Fruit fly (Drosophila melanogaster) whole organism, wandering third instar larva: ENCODE results near the gene CG13654.
A peak's percentile ranks its signal among the peaks of the same experiment; 100 is the strongest.

ENCODE experiments used
- Abd-B ChIP-seq: fragments of >200 bp; optimal IDR thresholded peaks from 2 replicates; lab custom pipeline; 2017; ENCODE audit warnings: missing biosample characterization, missing genetic modification characterization
- CG32264 ChIP-seq: fragments of 200-800 bp; sonication (Bioruptor generic); optimal IDR thresholded peaks from 2 replicates; lab custom pipeline; 2016; ENCODE audit warnings: missing biosample characterization, missing genetic modification characterization
- CG9705 ChIP-seq: fragments of 200-800 bp; sonication (Bioruptor generic); optimal IDR thresholded peaks from 2 replicates; lab custom pipeline; 2018; ENCODE audit warnings: missing biosample characterization, mild to moderate bottlenecking, missing genetic modification characterization
- CrebA ChIP-seq: fragments of 200-800 bp; sonication (Bioruptor generic); optimal IDR thresholded peaks from 2 replicates; lab custom pipeline; 2016; ENCODE audit warnings: missing biosample characterization, mild to moderate bottlenecking, missing genetic modification characterization, borderline replicate concordance
- Dfd ChIP-seq: fragments of >200 bp; optimal IDR thresholded peaks from 2 replicates; lab custom pipeline; 2017; ENCODE audit warnings: missing biosample characterization, missing genetic modification characterization
- Dif ChIP-seq: fragments of 200-275, 200-300 bp; sonication (Bioruptor generic); optimal IDR thresholded peaks from 2 replicates; lab custom pipeline; 2018; ENCODE audit warnings: missing biosample characterization, missing genetic modification characterization; ENCODE audit not compliant: partially characterized antibody
- GATAd ChIP-seq: sonication (Bioruptor generic); optimal IDR thresholded peaks from 2 replicates; lab custom pipeline; 2016; ENCODE audit warnings: missing biosample characterization, missing genetic modification characterization
- HLH106 ChIP-seq: fragments of 200-800 bp; optimal IDR thresholded peaks from 3 replicates; lab custom pipeline; 2019; ENCODE audit warnings: missing biosample characterization, mild to moderate bottlenecking, missing genetic modification characterization, moderate library complexity
- Hnf4 ChIP-seq: fragments of 200-800 bp; sonication (Bioruptor generic); optimal IDR thresholded peaks from 2 replicates; lab custom pipeline; 2016; ENCODE audit warnings: missing biosample characterization, mild to moderate bottlenecking, missing genetic modification characterization
- Hr78 ChIP-seq: fragments of >200 bp; optimal IDR thresholded peaks from 2 replicates; lab custom pipeline; 2017; ENCODE audit warnings: missing biosample characterization, missing genetic modification characterization
- Hr83 ChIP-seq: fragments of 200-300 bp; sonication (Bioruptor generic); optimal IDR thresholded peaks from 2 replicates; lab custom pipeline; 2016; ENCODE audit warnings: missing biosample characterization, mild to moderate bottlenecking, missing genetic modification characterization, moderate library complexity; ENCODE audit not compliant: poor library complexity, severe bottlenecking
- Jra ChIP-seq: sonication (Bioruptor generic); optimal IDR thresholded peaks from 2 replicates; lab custom pipeline; 2016; ENCODE audit warnings: missing biosample characterization, missing genetic modification characterization
- Mio ChIP-seq: sonication (Bioruptor generic); optimal IDR thresholded peaks from 2 replicates; lab custom pipeline; 2016; ENCODE audit warnings: missing biosample characterization, missing genetic modification characterization
- Myc ChIP-seq: fragments of >200 bp; optimal IDR thresholded peaks from 2 replicates; lab custom pipeline; 2017
- N ChIP-seq: fragments of >200 bp; optimal IDR thresholded peaks from 2 replicates; lab custom pipeline; 2018; ENCODE audit warnings: missing biosample characterization, missing external identifiers, missing genetic modification characterization
- OdsH ChIP-seq: fragments of 200-800 bp; sonication (Bioruptor generic); optimal IDR thresholded peaks from 2 replicates; lab custom pipeline; 2016; ENCODE audit warnings: missing biosample characterization, mild to moderate bottlenecking, missing genetic modification characterization
- Rel ChIP-seq, 2 experiments: fragments of 200-800 bp; sonication (Bioruptor generic) in 1 of 2; optimal IDR thresholded peaks; 2 replicates in 1 of 2; 3 replicates in 1 of 2; lab custom pipeline; 2016 to 2019; ENCODE audit warnings: mild to moderate bottlenecking in 2 of 2, missing biosample characterization in 2 of 2, missing genetic modification characterization in 2 of 2, moderate library complexity in 1 of 2
- Sp1 ChIP-seq: fragments of 200-800 bp; sonication (Bioruptor generic); optimal IDR thresholded peaks from 3 replicates; lab custom pipeline; 2019; ENCODE audit warnings: missing biosample characterization, mild to moderate bottlenecking, missing genetic modification characterization, moderate library complexity
- Vsx2 ChIP-seq: fragments of 200-300, 225-300 bp; sonication (Bioruptor generic); optimal IDR thresholded peaks from 2 replicates; lab custom pipeline; 2018; ENCODE audit warnings: missing biosample characterization, missing genetic modification characterization; ENCODE audit not compliant: partially characterized antibody
- br ChIP-seq: fragments of 200-800 bp; sonication (Bioruptor generic); optimal IDR thresholded peaks from 2 replicates; lab custom pipeline; 2016; ENCODE audit warnings: missing biosample characterization, missing genetic modification characterization
- brk ChIP-seq: fragments of 200-800 bp; sonication (Bioruptor generic); optimal IDR thresholded peaks from 2 replicates; lab custom pipeline; 2016; ENCODE audit warnings: missing biosample characterization, mild to moderate bottlenecking, missing genetic modification characterization
- dl ChIP-seq, 2 experiments: fragments of 175-275, 200-275 bp in 1 of 2; fragments of 200-275 bp in 1 of 2; sonication (Bioruptor generic); optimal IDR thresholded peaks; lab custom pipeline; 2018; ENCODE audit warnings: mild to moderate bottlenecking in 2 of 2, missing biosample characterization in 2 of 2, missing genetic modification characterization in 2 of 2, moderate library complexity in 2 of 2; ENCODE audit not compliant: partially characterized antibody in 2 of 2, insufficient read depth in 1 of 2
- dmrt93B ChIP-seq: fragments of 200-800 bp; sonication (Bioruptor generic); optimal IDR thresholded peaks from 2 replicates; lab custom pipeline; 2018; ENCODE audit warnings: missing biosample characterization, mild to moderate bottlenecking, missing genetic modification characterization
- dsf ChIP-seq: sonication (Bioruptor generic); optimal IDR thresholded peaks from 2 replicates; lab custom pipeline; 2016; ENCODE audit warnings: missing biosample characterization, missing genetic modification characterization, borderline replicate concordance
- ey ChIP-seq: fragments of 200-800 bp; sonication (Bioruptor generic); optimal IDR thresholded peaks from 2 replicates; lab custom pipeline; 2016; ENCODE audit warnings: missing biosample characterization, missing genetic modification characterization
- foxo ChIP-seq, 2 experiments: fragments of 200-800 bp; sonication (Bioruptor generic); optimal IDR thresholded peaks; 2 replicates in 1 of 2; 3 replicates in 1 of 2; lab custom pipeline; 2016 to 2017; ENCODE audit warnings: missing biosample characterization in 2 of 2, missing genetic modification characterization in 2 of 2
- fru ChIP-seq: fragments of 200-800 bp; sonication (Bioruptor generic); optimal IDR thresholded peaks from 3 replicates; lab custom pipeline; 2016; ENCODE audit warnings: missing biosample characterization, mild to moderate bottlenecking, missing genetic modification characterization
- h ChIP-seq: fragments of 200-800 bp; sonication (Bioruptor generic); optimal IDR thresholded peaks from 3 replicates; lab custom pipeline; 2016; ENCODE audit warnings: missing biosample characterization, mild to moderate bottlenecking, missing genetic modification characterization
- jim ChIP-seq: fragments of 175-275, 200-325 bp; sonication (Bioruptor generic); optimal IDR thresholded peaks from 2 replicates; lab custom pipeline; 2016; ENCODE audit warnings: missing biosample characterization, mild to moderate bottlenecking, missing genetic modification characterization
- lola ChIP-seq: fragments of >200 bp; optimal IDR thresholded peaks from 2 replicates; lab custom pipeline; 2017; ENCODE audit warnings: missing biosample characterization, missing genetic modification characterization
- pan ChIP-seq: fragments of >200 bp; optimal IDR thresholded peaks from 2 replicates; lab custom pipeline; 2017
- psq ChIP-seq: fragments of 200-800 bp; sonication (Bioruptor generic); optimal IDR thresholded peaks from 3 replicates; lab custom pipeline; 2017; ENCODE audit warnings: missing biosample characterization, mild to moderate bottlenecking, missing genetic modification characterization, moderate library complexity
- rgr ChIP-seq: fragments of 200-800 bp; sonication (Bioruptor generic); optimal IDR thresholded peaks from 3 replicates; lab custom pipeline; 2016; ENCODE audit warnings: missing biosample characterization, mild to moderate bottlenecking, missing genetic modification characterization
- sage ChIP-seq: fragments of 200-800 bp; sonication (Bioruptor generic); optimal IDR thresholded peaks from 2 replicates; lab custom pipeline; 2016; ENCODE audit warnings: missing biosample characterization, mild to moderate bottlenecking, missing genetic modification characterization
- sv ChIP-seq: fragments of 200-800 bp; sonication (Bioruptor generic); optimal IDR thresholded peaks from 3 replicates; lab custom pipeline; 2016; ENCODE audit warnings: missing biosample characterization, missing genetic modification characterization
- tai ChIP-seq: sonication (Bioruptor generic); optimal IDR thresholded peaks from 2 replicates; lab custom pipeline; 2016; ENCODE audit warnings: missing biosample characterization, missing genetic modification characterization
- usp ChIP-seq: fragments of >200 bp; optimal IDR thresholded peaks from 2 replicates; lab custom pipeline; 2017; ENCODE audit warnings: missing biosample characterization, missing genetic modification characterization
- woc ChIP-seq: sonication (Bioruptor generic); optimal IDR thresholded peaks from 2 replicates; lab custom pipeline; 2016; ENCODE audit warnings: missing biosample characterization, mild to moderate bottlenecking, missing genetic modification characterization

The CG13654 gene

DNA sequence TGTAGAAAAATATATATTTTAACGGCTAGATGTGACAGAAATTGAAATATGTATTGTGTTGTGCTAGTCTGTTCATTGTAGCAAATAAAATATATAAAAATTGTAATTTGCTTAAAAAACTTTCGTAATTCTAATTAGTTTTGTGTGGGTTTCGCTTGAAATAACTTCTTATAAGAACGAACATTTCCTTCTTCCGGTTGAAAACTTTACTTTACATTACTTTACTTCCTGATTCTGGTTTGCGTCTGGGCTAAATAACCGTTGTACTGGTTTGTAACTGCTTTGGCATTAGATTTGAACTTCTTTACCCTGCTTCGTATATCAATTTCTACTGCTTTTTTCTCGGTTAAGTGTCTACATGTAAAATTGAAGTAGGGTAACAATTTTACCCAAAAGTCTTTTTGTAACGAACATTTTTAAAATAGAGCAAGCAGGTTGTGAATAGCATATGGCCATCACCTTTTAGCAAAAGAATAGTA, 5.9 kb upstream of the CG13654 start, which contains the start of gene lobo:
lobo (minus strand) TSS at position 51 of the 479 bp plus-strand sequence.
- no peak for TF ChIP-seq woc
- TF ChIP-seq jim: no peak
- TF ChIP-seq dmrt93B (GFP tag; lab: Kevin White, UChicago): peak; percentile 47
- peak; percentile 45 for TF ChIP-seq fru (GFP tag; lab: Kevin White, UChicago)
- peak; percentile 3 for TF ChIP-seq brk (GFP tag; lab: Kevin White, UChicago)
- TF ChIP-seq dl (GFP tag; optimal IDR thresholded peaks at IDR 0.05; lab: Kevin White, UChicago; ENCODE audit: insufficient read depth in 1 of 2, partially characterized antibody in 2 of 2): no peak
- TF ChIP-seq usp (GFP tag; lab: Kevin White, UChicago): no peak
- TF ChIP-seq foxo (GFP tag; optimal IDR thresholded peaks at IDR 0.05; lab: Kevin White, UChicago): no peak
- TF ChIP-seq Hnf4: no peak
- TF ChIP-seq Sp1 (GFP tag; lab: Kevin White, UChicago): peak; percentile 46
- no peak for TF ChIP-seq psq (GFP tag; lab: Kevin White, UChicago)
- no peak for TF ChIP-seq Hr83 (GFP tag; lab: Kevin White, UChicago)
- TF ChIP-seq CrebA (GFP tag; lab: Kevin White, UChicago): no peak
- peak; percentile 37 for TF ChIP-seq HLH106 (tag; lab: Kevin White, UChicago)
- TF ChIP-seq CG9705 (GFP tag; lab: Kevin White, UChicago): peak; percentile 56
- no peak for TF ChIP-seq rgr (GFP tag; lab: Kevin White, UChicago)
- TF ChIP-seq sage (GFP tag; lab: Kevin White, UChicago): no peak
- TF ChIP-seq GATAd (GFP tag; lab: Kevin White, UChicago): no peak
- no peak for TF ChIP-seq Abd-B (GFP tag; lab: Kevin White, UChicago)
- no peak for TF ChIP-seq Dfd (GFP tag; lab: Kevin White, UChicago)
- peak; percentile 37 for TF ChIP-seq OdsH (GFP tag; lab: Kevin White, UChicago)
- TF ChIP-seq dsf (GFP tag; lab: Kevin White, UChicago): no peak
- TF ChIP-seq pan: no peak
- no peak for TF ChIP-seq Dif (GFP tag; lab: Kevin White, UChicago)
- TF ChIP-seq Rel (GFP tag; optimal IDR thresholded peaks at IDR 0.05; lab: Kevin White, UChicago): no peak
- no peak for TF ChIP-seq Rel (tag; optimal IDR thresholded peaks at IDR 0.05; lab: Kevin White, UChicago)
- TF ChIP-seq Mio (GFP tag; lab: Kevin White, UChicago): no peak
- no peak for TF ChIP-seq tai (GFP tag; lab: Kevin White, UChicago)
- TF ChIP-seq CG32264: no peak
- no peak for TF ChIP-seq lola (GFP tag; lab: Kevin White, UChicago)
- TF ChIP-seq br (GFP tag; lab: Kevin White, UChicago): peak; percentile 31
- TF ChIP-seq ey (GFP tag; lab: Kevin White, UChicago): peak; percentile 7
- TF ChIP-seq Vsx2 (GFP tag; lab: Kevin White, UChicago): no peak
- no peak for TF ChIP-seq Hr78 (GFP tag; lab: Kevin White, UChicago)
- no peak for TF ChIP-seq Jra (GFP tag; lab: Kevin White, UChicago)
- TF ChIP-seq N (GFP tag; lab: Kevin White, UChicago): no peak
- TF ChIP-seq h: no peak
- peak; percentile 48 for TF ChIP-seq Myc (lab: Kevin White, UChicago)
- peak; percentile 27 for TF ChIP-seq sv (GFP tag; lab: Kevin White, UChicago)
- TF ChIP-seq, all 38 proteins: peak for 11

DNA sequence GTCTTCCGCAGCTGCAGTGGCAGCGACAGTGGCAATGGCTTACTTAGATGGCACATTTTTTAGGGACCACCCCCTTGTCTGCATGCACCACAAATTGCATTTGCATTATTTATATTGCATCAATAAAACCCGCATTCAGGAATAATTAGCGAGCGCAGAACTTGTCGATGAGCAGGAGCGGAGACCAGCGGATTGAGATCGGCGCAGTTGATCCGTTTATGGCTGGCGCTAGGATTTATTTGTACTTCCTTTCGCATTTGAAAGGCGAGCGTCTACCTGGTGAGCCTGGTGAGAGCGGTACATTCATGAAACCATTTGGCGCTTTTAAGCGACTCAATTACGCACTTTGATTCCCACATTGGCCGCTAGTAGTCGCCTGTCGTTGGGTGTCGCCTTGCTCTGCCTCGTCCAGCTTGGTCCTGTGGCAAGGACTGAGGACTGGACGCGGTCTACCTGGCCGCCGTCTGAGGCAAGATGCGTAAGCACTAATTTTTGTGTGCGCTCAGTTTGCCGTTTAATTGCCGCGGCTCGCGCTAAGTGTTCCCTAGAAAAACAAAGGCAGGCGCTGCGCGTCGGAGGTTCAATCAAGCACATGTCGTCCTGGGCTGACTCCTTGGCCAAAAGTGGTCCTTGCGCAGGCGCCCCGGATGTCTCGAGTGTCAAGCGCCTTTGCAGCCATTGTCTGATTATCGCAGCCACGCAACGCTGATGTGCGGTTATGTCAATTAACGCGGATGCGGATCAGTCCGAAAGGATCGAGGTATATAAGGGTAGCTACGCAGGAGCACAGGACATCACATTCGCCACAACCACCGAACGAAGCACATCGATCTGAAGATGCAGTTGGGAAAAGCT, 4.7 kb upstream of the CG13654 start, which contains the start of gene CG13653:
CG13653 (plus strand) TSS at position 805 of the 855 bp plus-strand sequence.
- TF ChIP-seq psq (GFP tag; lab: Kevin White, UChicago) (no peak), CG9705 (GFP tag; lab: Kevin White, UChicago) (no peak), Hr83 (GFP tag; lab: Kevin White, UChicago) (no peak)
